Fruit fly (Drosophila melanogaster): ENCODE data around the gene EMC2A.

Gene EMC2A

DNA sequence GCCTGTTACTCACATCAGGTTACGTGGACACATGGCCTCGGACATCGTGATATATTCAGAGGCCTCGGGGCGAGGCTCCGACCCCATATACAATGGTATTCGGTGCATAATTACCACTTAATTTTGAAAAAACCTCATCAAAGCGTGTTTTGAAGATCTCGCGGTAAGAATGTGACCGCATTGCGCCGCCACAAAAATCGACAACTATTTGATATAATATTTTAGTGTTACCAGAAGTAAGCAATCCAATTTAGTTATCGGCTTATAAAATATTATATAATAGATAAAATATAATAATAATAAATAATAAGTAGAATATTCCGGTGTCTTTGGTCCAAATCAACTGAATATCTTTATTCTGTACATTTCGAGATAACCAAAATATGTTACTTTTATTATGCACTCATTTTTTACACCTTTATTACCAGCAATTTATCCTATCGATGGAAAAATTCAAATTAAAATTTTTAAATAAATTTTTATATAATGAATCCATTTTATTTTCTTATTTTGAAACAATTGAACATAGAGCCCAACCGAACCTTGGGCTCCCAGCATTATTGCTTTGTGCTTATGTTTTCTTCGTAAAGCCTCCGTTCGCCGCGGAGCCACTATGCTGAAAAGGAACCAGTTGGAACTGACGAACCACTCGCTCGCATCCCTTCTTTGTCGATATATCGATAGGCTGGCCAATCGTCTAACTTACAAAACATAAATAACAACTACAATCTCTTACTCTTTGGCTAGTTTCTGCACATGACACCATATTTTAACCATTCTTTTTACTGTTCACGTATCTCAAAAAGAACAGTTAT, 44.3 kb upstream of the EMC2A start, which contains the start of the genes CG18213 and Trm7-32 (continued):
- TF ChIP-seq Six4 (GFP tag; optimal IDR thresholded peaks at IDR 0.05) (no peak), H2.0 (GFP tag; IDR thresholded peaks at IDR 0.05) (no peak), CG7987 (GFP tag; optimal IDR thresholded peaks at IDR 0.05) (no peak), Oaz (GFP tag; IDR thresholded peaks at IDR 0.05) (no peak), abd-A (tag; optimal IDR thresholded peaks at IDR 0.05) (no peak), dati (GFP tag; IDR thresholded peaks at IDR 0.05) (no peak), CG7928 (GFP tag; optimal IDR thresholded peaks at IDR 0.05) (peak; percentile 88), bsh (GFP tag; optimal IDR thresholded peaks at IDR 0.05) (no peak), GATAe (GFP tag; conservative IDR thresholded peaks at IDR 0.05) (no peak), CG6272 (GFP tag; IDR thresholded peaks at IDR 0.05) (no peak), ATbp (GFP tag; optimal IDR thresholded peaks at IDR 0.05) (no peak), CG1832 (GFP tag; optimal IDR thresholded peaks at IDR 0.05) (no peak), CG6683 (GFP tag; optimal IDR thresholded peaks at IDR 0.05) (no peak), Dbx (GFP tag; IDR thresholded peaks at IDR 0.05) (no peak; the same call in 2 of the 3 replicates), CG2199 (GFP tag; IDR thresholded peaks at IDR 0.05) (no peak), gsb-n (tag; optimal IDR thresholded peaks at IDR 0.05) (no peak), odd (GFP tag; optimal IDR thresholded peaks at IDR 0.05) (no peak), Abd-B (GFP tag; optimal IDR thresholded peaks at IDR 0.05) (no peak), pb (GFP tag; optimal IDR thresholded peaks at IDR 0.05) (no peak), CG16779 (GFP tag; IDR thresholded peaks at IDR 0.05) (no peak), fd64A (GFP tag; optimal IDR thresholded peaks at IDR 0.05) (no peak), CG4617 (GFP tag; optimal IDR thresholded peaks at IDR 0.05; ENCODE audit: borderline replicate concordance) (no peak), hbn (GFP tag; IDR thresholded peaks at IDR 0.05; ENCODE audit: partially characterized antibody) (peak; percentile 72), CG3281 (GFP tag; optimal IDR thresholded peaks at IDR 0.05) (no peak), CG15073 (GFP tag; optimal IDR thresholded peaks at IDR 0.05) (no peak), HLHmδ (GFP tag; optimal IDR thresholded peaks at IDR 0.05) (no peak), CG4282 (GFP tag; optimal IDR thresholded peaks at IDR 0.05) (no peak), twi (tag; optimal IDR thresholded peaks at IDR 0.05) (no peak), exex (tag; optimal IDR thresholded peaks at IDR 0.05) (no peak), CG13775 (GFP tag; optimal IDR thresholded peaks at IDR 0.05) (peak; percentile 17), schlank (tag; optimal IDR thresholded peaks at IDR 0.05) (no peak), ERR (GFP tag; optimal IDR thresholded peaks at IDR 0.05) (no peak), CG31388 (GFP tag; optimal IDR thresholded peaks at IDR 0.05) (no peak), PHDP (tag; optimal IDR thresholded peaks at IDR 0.05) (no peak), CG11723 (GFP tag; optimal IDR thresholded peaks at IDR 0.05) (no peak), NC2α (GFP tag; optimal IDR thresholded peaks at IDR 0.05) (no peak), tio (GFP tag; optimal IDR thresholded peaks at IDR 0.05) (no peak), prd (optimal IDR thresholded peaks at IDR 0.05) (no peak), prd (GFP tag; IDR thresholded peaks at IDR 0.05) (no peak), Blimp-1 (GFP tag; optimal IDR thresholded peaks at IDR 0.05) (no peak), Ptx1 (GFP tag; IDR thresholded peaks at IDR 0.05) (no peak), ase (GFP tag; IDR thresholded peaks at IDR 0.05) (no peak), CG6175 (GFP tag; IDR thresholded peaks at IDR 0.05) (no peak), scrt (GFP tag; optimal IDR thresholded peaks at IDR 0.05) (no peak), psq (GFP tag; optimal IDR thresholded peaks at IDR 0.05) (no peak), bab2 (GFP tag; optimal IDR thresholded peaks at IDR 0.05) (no peak), fd3F (GFP tag; optimal IDR thresholded peaks at IDR 0.05) (no peak), CG15479 (GFP tag; optimal IDR thresholded peaks at IDR 0.05) (no peak), zfh1 (GFP tag; IDR thresholded peaks at IDR 0.05) (no peak), CG4730 (GFP tag; IDR thresholded peaks at IDR 0.05) (no peak), CTCF (GFP tag; optimal IDR thresholded peaks at IDR 0.05) (no peak)
